Fruit fly (Drosophila melanogaster): ENCODE results near the gene CG3862.

Gene CG3862

dm6 chr2L:852647-853111 lies 27.0 kb upstream of the CG3862 start, which contains the start of the genes CG4291 and kraken:
Gene CG4291 (minus strand): TSS chr2L:852730.
Gene kraken (plus strand): TSS chr2L:852768.
- TF ChIP-seq CrebA (GFP tag; optimal IDR thresholded peaks at IDR 0.05; ENCODE audit: borderline replicate concordance) (no peak), Mio (GFP tag; optimal IDR thresholded peaks at IDR 0.05) (no peak), pan (optimal IDR thresholded peaks at IDR 0.05) (no peak), Dfd (GFP tag; optimal IDR thresholded peaks at IDR 0.05) (no peak), ey (GFP tag; optimal IDR thresholded peaks at IDR 0.05) (peak; percentile 36), h (GFP tag; optimal IDR thresholded peaks at IDR 0.05) (peak; percentile 74), Sp1 (GFP tag; optimal IDR thresholded peaks at IDR 0.05) (peak; percentile 49), Hr83 (GFP tag; optimal IDR thresholded peaks at IDR 0.05; ENCODE audit: poor library complexity, severe bottlenecking) (peak; percentile 60), HLH106 (tag; optimal IDR thresholded peaks at IDR 0.05) (peak; percentile 51), Hnf4 (GFP tag; optimal IDR thresholded peaks at IDR 0.05) (peak; percentile 70), foxo (GFP tag; optimal IDR thresholded peaks at IDR 0.05) (peak in 1 of 2 experiments; percentile 61), woc (GFP tag; optimal IDR thresholded peaks at IDR 0.05) (peak; percentile 26), CG32264 (GFP tag; optimal IDR thresholded peaks at IDR 0.05) (no peak), br (GFP tag; optimal IDR thresholded peaks at IDR 0.05) (peak; percentile 43), OdsH (GFP tag; optimal IDR thresholded peaks at IDR 0.05) (peak; percentile 23), Jra (GFP tag; optimal IDR thresholded peaks at IDR 0.05) (no peak), N (GFP tag; optimal IDR thresholded peaks at IDR 0.05) (no peak), lola (GFP tag; optimal IDR thresholded peaks at IDR 0.05) (no peak), dsf (GFP tag; optimal IDR thresholded peaks at IDR 0.05; ENCODE audit: borderline replicate concordance) (no peak), CG9705 (GFP tag; optimal IDR thresholded peaks at IDR 0.05) (peak; percentile 45), Myc (optimal IDR thresholded peaks at IDR 0.05) (peak; percentile 96), Abd-B (GFP tag; optimal IDR thresholded peaks at IDR 0.05) (no peak), fru (GFP tag; optimal IDR thresholded peaks at IDR 0.05) (peak; percentile 15), GATAd (GFP tag; optimal IDR thresholded peaks at IDR 0.05) (no peak), psq (GFP tag; optimal IDR thresholded peaks at IDR 0.05) (peak; percentile 35), Rel (GFP tag; optimal IDR thresholded peaks at IDR 0.05) (no peak), Rel (tag; optimal IDR thresholded peaks at IDR 0.05) (peak; percentile 43), sv (GFP tag; optimal IDR thresholded peaks at IDR 0.05) (peak; percentile 59), sage (GFP tag; optimal IDR thresholded peaks at IDR 0.05) (no peak), rgr (GFP tag; optimal IDR thresholded peaks at IDR 0.05) (peak; percentile 66)

dm6 chr2L:850727-851257 lies 25.1 kb upstream of the CG3862 start, which contains the start of gene drongo:
Gene drongo (minus strand): TSS chr2L:851071.
- TF ChIP-seq CG9705 (GFP tag; optimal IDR thresholded peaks at IDR 0.05) (no peak), Rel (GFP tag; optimal IDR thresholded peaks at IDR 0.05) (no peak), Rel (tag; optimal IDR thresholded peaks at IDR 0.05) (peak; percentile 26), Sp1 (GFP tag; optimal IDR thresholded peaks at IDR 0.05) (peak; percentile 68), Vsx2 (GFP tag; optimal IDR thresholded peaks at IDR 0.05; ENCODE audit: partially characterized antibody) (no peak), Myc (optimal IDR thresholded peaks at IDR 0.05) (peak; percentile 5), Hnf4 (GFP tag; optimal IDR thresholded peaks at IDR 0.05) (peak; percentile 41), HLH106 (tag; optimal IDR thresholded peaks at IDR 0.05) (no peak), usp (GFP tag; optimal IDR thresholded peaks at IDR 0.05) (no peak), CG32264 (GFP tag; optimal IDR thresholded peaks at IDR 0.05) (no peak), N (GFP tag; optimal IDR thresholded peaks at IDR 0.05) (no peak), CrebA (GFP tag; optimal IDR thresholded peaks at IDR 0.05; ENCODE audit: borderline replicate concordance) (no peak), psq (GFP tag; optimal IDR thresholded peaks at IDR 0.05) (peak; percentile 75), pan (optimal IDR thresholded peaks at IDR 0.05) (no peak), jim (GFP tag; optimal IDR thresholded peaks at IDR 0.05) (peak; percentile 61), OdsH (GFP tag; optimal IDR thresholded peaks at IDR 0.05) (no peak), Jra (GFP tag; optimal IDR thresholded peaks at IDR 0.05) (peak; percentile 36), GATAd (GFP tag; optimal IDR thresholded peaks at IDR 0.05) (no peak), woc (GFP tag; optimal IDR thresholded peaks at IDR 0.05) (no peak), brk (GFP tag; optimal IDR thresholded peaks at IDR 0.05) (no peak), Dfd (GFP tag; optimal IDR thresholded peaks at IDR 0.05) (no peak), dmrt93B (GFP tag; optimal IDR thresholded peaks at IDR 0.05) (no peak), Abd-B (GFP tag; optimal IDR thresholded peaks at IDR 0.05) (no peak), Dif (GFP tag; optimal IDR thresholded peaks at IDR 0.05; ENCODE audit: partially characterized antibody) (peak; percentile 17), Mio (GFP tag; optimal IDR thresholded peaks at IDR 0.05) (no peak), rgr (GFP tag; optimal IDR thresholded peaks at IDR 0.05) (peak; percentile 20), fru (GFP tag; optimal IDR thresholded peaks at IDR 0.05) (peak; percentile 8), Hr78 (GFP tag; optimal IDR thresholded peaks at IDR 0.05) (no peak), sv (GFP tag; optimal IDR thresholded peaks at IDR 0.05) (no peak), sage (GFP tag; optimal IDR thresholded peaks at IDR 0.05) (no peak), lola (GFP tag; optimal IDR thresholded peaks at IDR 0.05) (no peak), foxo (GFP tag; optimal IDR thresholded peaks at IDR 0.05) (peak in 1 of 2 experiments; percentile 14), tai (GFP tag; optimal IDR thresholded peaks at IDR 0.05) (no peak), h (GFP tag; optimal IDR thresholded peaks at IDR 0.05) (peak; percentile 46), Hr83 (GFP tag; optimal IDR thresholded peaks at IDR 0.05; ENCODE audit: poor library complexity, severe bottlenecking) (peak; percentile 55), dsf (GFP tag; optimal IDR thresholded peaks at IDR 0.05; ENCODE audit: borderline replicate concordance) (peak; percentile 1), dl (GFP tag; optimal IDR thresholded peaks at IDR 0.05; ENCODE audit: insufficient read depth in 1 of 2, partially characterized antibody in 2 of 2) (no peak), br (GFP tag; optimal IDR thresholded peaks at IDR 0.05) (peak; percentile 55), ey (GFP tag; optimal IDR thresholded peaks at IDR 0.05) (no peak)

Measured in whole organism, wandering third instar larva.